Fruit fly (Drosophila melanogaster): ENCODE results near the gene CG10591.

CG10591 gene

DNA sequence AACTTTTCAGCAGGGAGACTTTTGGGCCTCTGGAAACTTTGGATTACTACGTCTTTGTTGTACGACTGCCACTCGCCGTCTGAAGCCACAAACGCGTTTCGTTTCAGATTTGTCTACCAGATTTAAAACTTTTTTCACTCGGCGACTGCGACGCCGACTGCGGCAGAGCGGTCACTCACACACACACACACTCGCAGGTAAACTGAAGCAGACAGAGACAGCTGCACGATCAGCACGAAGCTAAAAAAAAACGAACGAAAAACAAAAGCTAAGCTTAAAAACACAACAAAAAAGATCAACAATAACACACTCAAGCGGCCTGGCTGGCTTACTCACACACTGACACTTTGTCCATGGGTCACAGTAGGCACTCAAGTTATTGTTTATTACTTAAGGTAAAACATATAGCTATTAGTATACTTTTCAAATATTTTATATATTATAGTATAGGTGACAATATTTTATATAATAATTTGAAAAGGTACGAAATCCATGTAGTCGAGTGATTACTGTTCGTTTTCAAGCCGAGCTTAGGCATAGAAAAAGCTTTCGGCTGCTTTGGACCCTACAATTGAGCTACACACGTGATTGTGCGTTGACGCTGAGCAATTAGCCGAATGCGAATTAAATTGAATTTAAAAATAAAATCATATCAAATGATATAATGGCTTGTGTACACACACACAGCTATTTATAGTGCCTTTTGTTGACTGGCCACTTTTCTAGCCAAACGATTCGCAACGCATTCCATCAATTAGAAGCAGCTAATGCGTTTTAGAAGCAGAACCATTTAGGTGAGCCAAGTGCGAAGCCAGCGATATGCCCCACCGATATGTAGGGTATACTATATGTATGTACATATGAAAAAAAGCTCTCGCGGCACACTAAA lies 22.0 kb downstream of the CG10591 start, which contains the start of gene Msr-110 (continued):
- peak; percentile 97 for TF ChIP-seq Drgx (GFP tag; IDR thresholded peaks at IDR 0.05)
- peak; percentile 52 for TF ChIP-seq CG1792 (GFP tag; optimal IDR thresholded peaks at IDR 0.05)
- peak; percentile 92 for TF ChIP-seq CG12659 (GFP tag; optimal IDR thresholded peaks at IDR 0.05)
- TF ChIP-seq MESR4 (GFP tag; optimal IDR thresholded peaks at IDR 0.05) = no peak
- peak; percentile 54 for TF ChIP-seq YL-1 (GFP tag; optimal IDR thresholded peaks at IDR 0.05)
- TF ChIP-seq toy (GFP tag; IDR thresholded peaks at IDR 0.05) = peak; percentile 70
- TF ChIP-seq CG4282 (GFP tag; optimal IDR thresholded peaks at IDR 0.05) = peak; percentile 33
- peak; percentile 91 for TF ChIP-seq CG7556 (GFP tag; optimal IDR thresholded peaks at IDR 0.05)
- no peak for TF ChIP-seq sna (GFP tag; IDR thresholded peaks at IDR 0.05; ENCODE audit: partially characterized antibody)
- peak; percentile 89 for TF ChIP-seq CG8924 (tag; optimal IDR thresholded peaks at IDR 0.05)
- no peak for TF ChIP-seq HmgD (GFP tag; optimal IDR thresholded peaks at IDR 0.05)
- peak; percentile 82 for TF ChIP-seq sd (tag; optimal IDR thresholded peaks at IDR 0.05)
- TF ChIP-seq pho (GFP tag; optimal IDR thresholded peaks at IDR 0.05) = peak; percentile 75
- peak; percentile 92 for TF ChIP-seq CG18599 (GFP tag; optimal IDR thresholded peaks at IDR 0.05)
- TF ChIP-seq tap (tag; optimal IDR thresholded peaks at IDR 0.05) = peak; percentile 89
- TF ChIP-seq ftz-f1 (GFP tag; optimal IDR thresholded peaks at IDR 0.05) = no peak
- TF ChIP-seq CG3838 (GFP tag; optimal IDR thresholded peaks at IDR 0.05) = peak; percentile 73
- peak; percentile 24 for TF ChIP-seq CG4617 (GFP tag; optimal IDR thresholded peaks at IDR 0.05; ENCODE audit: borderline replicate concordance)
- peak; percentile 61 for TF ChIP-seq wek (GFP tag; optimal IDR thresholded peaks at IDR 0.05)
- peak; percentile 25 for TF ChIP-seq CG15073 (GFP tag; optimal IDR thresholded peaks at IDR 0.05)
- peak; percentile 78 for TF ChIP-seq salm (tag; optimal IDR thresholded peaks at IDR 0.05)
- peak; percentile 91 for TF ChIP-seq CG9817 (tag; optimal IDR thresholded peaks at IDR 0.05)
- TF ChIP-seq gem (tag; optimal IDR thresholded peaks at IDR 0.05) = peak; percentile 92
- TF ChIP-seq fu2 (GFP tag; optimal IDR thresholded peaks at IDR 0.05) = peak; percentile 51
- peak; percentile 70 for TF ChIP-seq Dip3 (GFP tag; optimal IDR thresholded peaks at IDR 0.05)
- TF ChIP-seq CG3163 (GFP tag; optimal IDR thresholded peaks at IDR 0.05) = peak; percentile 49
- TF ChIP-seq Pdp1 (GFP tag; optimal IDR thresholded peaks at IDR 0.05) = peak; percentile 73 to 77
- peak; percentile 54 for TF ChIP-seq CG10431 (GFP tag; optimal IDR thresholded peaks at IDR 0.05)
- peak; percentile 43 for TF ChIP-seq gcm2 (GFP tag; optimal IDR thresholded peaks at IDR 0.05)
- no peak for TF ChIP-seq hkb (optimal IDR thresholded peaks at IDR 0.05)
- TF ChIP-seq hkb (GFP tag; IDR thresholded peaks at IDR 0.05) = peak; percentile 89
- TF ChIP-seq Elba2 (GFP tag; optimal IDR thresholded peaks at IDR 0.05) = no peak
- peak; percentile 90 for TF ChIP-seq so (GFP tag; IDR thresholded peaks at IDR 0.05)
- peak; percentile 82; the same call in 2 of the 3 replicates for TF ChIP-seq gce (GFP tag; IDR thresholded peaks at IDR 0.05)
- TF ChIP-seq Hsf (GFP tag; optimal IDR thresholded peaks at IDR 0.05) = peak; percentile 80
- peak; percentile 77 for TF ChIP-seq gsb-n (tag; optimal IDR thresholded peaks at IDR 0.05)
- TF ChIP-seq CG10274 (GFP tag; optimal IDR thresholded peaks at IDR 0.05) = peak; percentile 96
- TF ChIP-seq CG11093 (GFP tag; IDR thresholded peaks at IDR 0.05) = peak; percentile 91
- peak; percentile 69 for TF ChIP-seq CG12155 (GFP tag; optimal IDR thresholded peaks at IDR 0.05)
- TF ChIP-seq CG11456 (GFP tag; IDR thresholded peaks at IDR 0.05) = peak; percentile 83
- TF ChIP-seq Oli (tag; optimal IDR thresholded peaks at IDR 0.05) = peak; percentile 93
- peak; percentile 61 for TF ChIP-seq Bdp1 (GFP tag; optimal IDR thresholded peaks at IDR 0.05)
- peak; percentile 92 for TF ChIP-seq jigr1 (GFP tag; IDR thresholded peaks at IDR 0.05)
- peak; percentile 88 for TF ChIP-seq wor (GFP tag; IDR thresholded peaks at IDR 0.05)
- peak; percentile 91 for TF ChIP-seq phol (tag; optimal IDR thresholded peaks at IDR 0.05)
- peak; percentile 75 for TF ChIP-seq Six4 (GFP tag; optimal IDR thresholded peaks at IDR 0.05)
- peak; percentile 75 for TF ChIP-seq CG16815 (GFP tag; optimal IDR thresholded peaks at IDR 0.05)
- TF ChIP-seq CG7963 (GFP tag; IDR thresholded peaks at IDR 0.05; ENCODE audit: partially characterized antibody) = no peak
- TF ChIP-seq fd102C (GFP tag; optimal IDR thresholded peaks at IDR 0.05) = no peak
